Worm (Caenorhabditis elegans): Measurements from ENCODE around the gene ckb-4.

The ckb-4 gene

DNA sequence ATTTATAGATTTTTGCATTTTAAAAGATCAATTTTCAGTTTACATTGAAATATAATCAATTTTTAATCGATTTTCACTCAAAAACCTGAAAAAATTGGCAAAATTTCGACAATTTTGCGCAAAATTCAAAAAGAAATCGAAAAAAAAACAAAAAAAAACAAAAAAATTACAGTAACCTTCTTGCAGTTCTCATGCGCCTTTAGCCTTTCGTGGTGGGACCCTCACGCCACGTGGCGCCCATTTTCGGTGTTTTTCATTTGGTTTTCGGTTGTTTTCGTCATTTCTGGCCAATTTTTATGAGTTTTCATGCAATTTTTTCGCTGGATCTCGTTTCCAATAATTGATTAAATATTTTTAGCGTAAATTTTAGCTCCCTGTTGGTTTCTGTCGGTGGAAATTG lies 41.8 kb downstream of the ckb-4 start:
- TF ChIP-seq Y55F3AM.14 (GFP tag; optimal IDR thresholded peaks at IDR 0.05) (no peak), aly-2 (tag; optimal IDR thresholded peaks at IDR 0.05) (no peak), C34F6.9 (tag; optimal IDR thresholded peaks at IDR 0.05) (no peak), mab-5 (tag; optimal IDR thresholded peaks at IDR 0.05) (no peak), lin-39 (tag; optimal IDR thresholded peaks at IDR 0.05) (no peak), lsy-2 (tag; optimal IDR thresholded peaks at IDR 0.05) (peak in 1 of 2 experiments; percentile 1), F13H6.1 (tag; optimal IDR thresholded peaks at IDR 0.05) (no peak)

DNA sequence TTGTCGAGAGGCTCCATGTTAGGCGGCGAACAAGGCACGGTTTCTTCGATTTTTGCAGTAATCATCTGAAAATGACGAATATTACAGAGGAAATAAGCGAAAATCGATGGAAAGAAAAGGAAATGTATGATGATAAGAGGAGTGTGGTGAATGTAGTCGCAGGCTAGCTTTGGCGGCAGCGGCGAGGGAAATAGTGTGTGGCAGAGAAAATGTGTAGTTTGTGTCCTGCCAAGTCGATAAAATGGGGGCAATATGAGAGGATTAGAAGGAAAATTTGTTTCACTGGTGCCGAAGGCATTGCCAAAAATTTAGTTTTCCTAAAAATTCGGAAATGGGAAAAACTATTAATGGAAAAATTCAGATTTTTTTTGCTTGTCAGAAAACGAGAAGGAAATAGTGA lies 42.5 kb downstream of the ckb-4 start, which contains the start of gene nhr-86:
TSS of gene nhr-86 (minus strand) at position 71 of the 400 bp plus-strand sequence.
- TF ChIP-seq skn-1 (tag; optimal IDR thresholded peaks at IDR 0.05) = no peak
- peak; percentile 5 for TF ChIP-seq ama-1 (optimal IDR thresholded peaks at IDR 0.05)
- TF ChIP-seq fos-1 (tag; optimal IDR thresholded peaks at IDR 0.05) = peak; percentile 30
- TF ChIP-seq crh-2 (tag; optimal IDR thresholded peaks at IDR 0.05) = peak; percentile 8
- TF ChIP-seq nhr-129 (tag; optimal IDR thresholded peaks at IDR 0.05) = peak; percentile 28
- peak; percentile 2 for TF ChIP-seq gmeb-1 (tag; optimal IDR thresholded peaks at IDR 0.05)
- no peak for TF ChIP-seq elt-1 (tag; optimal IDR thresholded peaks at IDR 0.05)

- TF ChIP-seq sma-9 (GFP tag; optimal IDR thresholded peaks at IDR 0.05) (no peak), sma-9 (tag; optimal IDR thresholded peaks at IDR 0.05) (no peak), unc-55 (GFP tag; optimal IDR thresholded peaks at IDR 0.05) (peak; percentile 41), nhr-12 (tag; optimal IDR thresholded peaks at IDR 0.05) (no peak), skn-1 (tag; optimal IDR thresholded peaks at IDR 0.05) (peak; percentile 58), mbf-1 (tag; optimal IDR thresholded peaks at IDR 0.05) (no peak), ZK546.5 (tag; optimal IDR thresholded peaks at IDR 0.05) (no peak), nhr-6 (tag; optimal IDR thresholded peaks at IDR 0.05) (no peak), C34F6.9 (tag; optimal IDR thresholded peaks at IDR 0.05) (no peak)
These were observed 51.9 kb downstream of the ckb-4 start, which contains the start of gene comt-3 for ce11 chrV:2057324-2057723. comt-3 (plus strand) TSS chrV:2057537.
